ENCODE assay signal across 3 fruit fly cellular contexts in the genomic region with DNA sequence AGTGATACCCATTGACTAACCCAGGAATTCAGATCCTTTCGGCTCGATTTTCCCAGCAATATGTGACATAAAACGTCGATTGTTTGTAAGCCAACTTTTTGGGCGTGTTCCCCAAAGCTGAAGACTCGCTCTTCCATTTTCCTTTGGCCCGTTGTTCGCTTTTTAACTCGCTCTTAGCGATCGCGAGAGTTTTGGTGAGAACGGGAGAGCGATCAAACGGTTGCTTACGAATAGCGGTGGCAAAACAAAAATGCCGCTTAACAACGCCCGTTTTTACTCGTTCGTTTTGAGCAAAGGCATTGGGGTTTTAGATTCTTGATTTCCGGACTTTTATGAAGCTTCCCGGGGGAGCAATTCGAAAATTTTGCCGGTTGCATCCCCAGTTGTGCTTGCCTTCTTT.
A peak's percentile ranks its signal among the peaks of the same experiment; 100 is the strongest.
TF ChIP-seq lines count a peak whose summit lies in the region.

No protein-coding gene starts in this region.

- TF ChIP-seq CTCF in whole organism, embryonic (GFP tag; optimal IDR thresholded peaks at IDR 0.05; lab: Kevin White, UChicago) = no peak

TF ChIP-seq in whole organism, adult, 20 proteins besides CTCF, POLR2A, EP300 and RAD21:
- TF ChIP-seq ovo (GFP tag; optimal IDR thresholded peaks at IDR 0.05; lab: Kevin White, UChicago) = peak; percentile 48
- no peak for TF ChIP-seq cnc (optimal IDR thresholded peaks at IDR 0.05; lab: Kevin White, UChicago)
- TF ChIP-seq Mnt (GFP tag; optimal IDR thresholded peaks at IDR 0.05; lab: Kevin White, UChicago) = peak; percentile 30

TF ChIP-seq in whole organism, embryonic, 481 proteins besides CTCF, POLR2A, EP300 and RAD21:
- TF ChIP-seq CG9932 (GFP tag; IDR thresholded peaks at IDR 0.05; lab: Robert Waterston, UW) = no peak
- peak; percentile 85 for TF ChIP-seq CG12155 (GFP tag; optimal IDR thresholded peaks at IDR 0.05; lab: Kevin White, UChicago)
- peak; percentile 35; the same call in 1 of the 2 replicates for TF ChIP-seq bbx (GFP tag; IDR thresholded peaks at IDR 0.05; lab: Robert Waterston, UW; ENCODE audit: partially characterized antibody)
- peak; percentile 64 to 68 for TF ChIP-seq Trl (optimal IDR thresholded peaks at IDR 0.05; lab: Kevin White, UChicago)
- no peak for TF ChIP-seq Trl (GFP tag; optimal IDR thresholded peaks at IDR 0.05; lab: Kevin White, UChicago)
- 0 out of 3 replicates have a peak, but pooled peaks have one; percentile 17 for TF ChIP-seq Doc3 (GFP tag; IDR thresholded peaks at IDR 0.05; lab: Robert Waterston, UW; ENCODE audit: partially characterized antibody)
- TF ChIP-seq Asciz (GFP tag; optimal IDR thresholded peaks at IDR 0.05; lab: Kevin White, UChicago) = no peak
- peak; percentile 76 for TF ChIP-seq psq (GFP tag; optimal IDR thresholded peaks at IDR 0.05; lab: Kevin White, UChicago)
- TF ChIP-seq Mrtf (GFP tag; IDR thresholded peaks at IDR 0.05; lab: Robert Waterston, UW) = no peak
- TF ChIP-seq sr (GFP tag; IDR thresholded peaks at IDR 0.05; lab: Robert Waterston, UW) = no peak

TF ChIP-seq in whole organism, wandering third instar larva, 38 proteins besides CTCF, POLR2A, EP300 and RAD21:
- no peak for TF ChIP-seq brk (GFP tag; optimal IDR thresholded peaks at IDR 0.05; lab: Kevin White, UChicago)
- TF ChIP-seq psq (GFP tag; optimal IDR thresholded peaks at IDR 0.05; lab: Kevin White, UChicago) = peak; percentile 80
